Fruit fly (Drosophila melanogaster) whole organism, embryonic: ENCODE data around the gene vir-1.

Source experiments
- Atf3 ChIP-seq: fragments of 200-800 bp; sonication (Bioruptor generic); optimal IDR thresholded peaks from 3 replicates; lab custom pipeline; 2016; ENCODE audit warnings: missing biosample characterization, missing genetic modification characterization
- C15 ChIP-seq: fragments of 200-800 bp; sonication (Bioruptor generic); IDR thresholded peaks from 3 replicates; pipeline ENCODE4 v1.3.6; 2022; ENCODE audit warnings: missing biosample characterization, missing genetic modification characterization
- CG10321 ChIP-seq: fragments of 200-800 bp; sonication (Bioruptor generic); IDR thresholded peaks from 2 replicates; pipeline ENCODE4 v1.3.6; 2022; ENCODE audit warnings: missing biosample characterization, missing genetic modification characterization
- CG11456 ChIP-seq: fragments of 200-800 bp; sonication (Bioruptor generic); IDR thresholded peaks from 3 replicates; pipeline ENCODE4 v1.3.6; 2022; ENCODE audit warnings: missing biosample characterization, missing genetic modification characterization
- CG1233 ChIP-seq: fragments of 200-800 bp; sonication (Bioruptor generic); optimal IDR thresholded peaks from 4 replicates; lab custom pipeline; 2018; ENCODE audit warnings: missing biosample characterization, mild to moderate bottlenecking, missing genetic modification characterization
- CG12391 ChIP-seq: fragments of 200-800 bp; sonication (Bioruptor generic); optimal IDR thresholded peaks from 3 replicates; lab custom pipeline; 2018; ENCODE audit warnings: missing biosample characterization, mild to moderate bottlenecking, missing genetic modification characterization, moderate library complexity
- CG2889 ChIP-seq: fragments of 200-800 bp; sonication (Bioruptor generic); IDR thresholded peaks from 3 replicates; pipeline ENCODE4 v1.3.6; 2022; ENCODE audit warnings: missing biosample characterization, missing genetic modification characterization
- CG3065 ChIP-seq: fragments of 200-800 bp; sonication (Bioruptor generic); optimal IDR thresholded peaks from 2 replicates; lab custom pipeline; 2016; ENCODE audit warnings: missing biosample characterization, missing genetic modification characterization
- CG33557 ChIP-seq: fragments of 200-800 bp; sonication (Bioruptor generic); optimal IDR thresholded peaks from 2 replicates; lab custom pipeline; 2019; ENCODE audit warnings: missing biosample characterization, mild to moderate bottlenecking, missing genetic modification characterization, moderate library complexity
- CG6654 ChIP-seq: fragments of 200-800 bp; sonication (Bioruptor generic); optimal IDR thresholded peaks from 2 replicates; lab custom pipeline; 2017; ENCODE audit warnings: missing biosample characterization, mild to moderate bottlenecking, missing genetic modification characterization
- CG6791 ChIP-seq: fragments of 200-800 bp; sonication (Bioruptor generic); IDR thresholded peaks from 3 replicates; pipeline ENCODE4 v1.3.6; 2022; ENCODE audit warnings: missing biosample characterization, missing genetic modification characterization; ENCODE audit not compliant: partially characterized antibody
- CG7987 ChIP-seq: fragments of 200-800 bp; sonication (Bioruptor generic); optimal IDR thresholded peaks from 2 replicates; lab custom pipeline; 2018; ENCODE audit warnings: missing biosample characterization, mild to moderate bottlenecking, missing genetic modification characterization, moderate library complexity
- Eip74EF ChIP-seq, 2 experiments: fragments of 200-800 bp in 1 of 2; fragments of >200 bp in 1 of 2; sonication (Bioruptor generic) in 1 of 2; optimal IDR thresholded peaks; 2 replicates each; lab custom pipeline; 2017 to 2019; ENCODE audit warnings: missing biosample characterization in 2 of 2, missing genetic modification characterization in 2 of 2, mild to moderate bottlenecking in 1 of 2, moderate library complexity in 1 of 2
- Gug ChIP-seq: fragments of 200-800 bp; sonication (Bioruptor generic); IDR thresholded peaks from 4 replicates; pipeline ENCODE4 v1.3.6; 2022; ENCODE audit warnings: missing biosample characterization, missing genetic modification characterization
- H2.0 ChIP-seq: fragments of 200-800 bp; sonication (Bioruptor generic); IDR thresholded peaks from 2 replicates; pipeline ENCODE4 v1.3.6; 2022; ENCODE audit warnings: missing biosample characterization, missing genetic modification characterization
- HLHmδ ChIP-seq: fragments of 200-800 bp; sonication (Bioruptor generic); optimal IDR thresholded peaks from 2 replicates; lab custom pipeline; 2018; ENCODE audit warnings: missing biosample characterization, mild to moderate bottlenecking, missing genetic modification characterization, moderate library complexity
- Hand ChIP-seq: fragments of 200-800 bp; sonication (Bioruptor generic); optimal IDR thresholded peaks from 2 replicates; lab custom pipeline; 2017; ENCODE audit warnings: mild to moderate bottlenecking, missing biosample characterization, missing genetic modification reagents, missing genetic modification characterization
- Hmr ChIP-seq: fragments of 200-800 bp; sonication (Bioruptor generic); optimal IDR thresholded peaks from 3 replicates; lab custom pipeline; 2017; ENCODE audit warnings: mild to moderate bottlenecking, missing biosample characterization, missing genetic modification reagents, missing genetic modification characterization
- Hr39 ChIP-seq: fragments of >200 bp; optimal IDR thresholded peaks from 2 replicates; lab custom pipeline; 2017
- Hsf ChIP-seq: fragments of 200-800 bp; sonication (Bioruptor generic); optimal IDR thresholded peaks from 3 replicates; lab custom pipeline; 2016; ENCODE audit warnings: missing biosample characterization, missing genetic modification characterization
- Kr ChIP-seq: fragments of 200-800 bp; sonication (Bioruptor generic); optimal IDR thresholded peaks from 2 replicates; lab custom pipeline; 2017; ENCODE audit warnings: missing biosample characterization, mild to moderate bottlenecking, missing genetic modification characterization
- MTF-1 ChIP-seq: fragments of 200-800 bp; sonication (Bioruptor generic); optimal IDR thresholded peaks from 2 replicates; lab custom pipeline; 2018; ENCODE audit warnings: missing biosample characterization, mild to moderate bottlenecking, missing genetic modification characterization, borderline replicate concordance
- Nf-YB ChIP-seq: fragments of 200-800 bp; sonication (Bioruptor generic); optimal IDR thresholded peaks from 3 replicates; lab custom pipeline; 2019; ENCODE audit warnings: missing biosample characterization, mild to moderate bottlenecking, missing genetic modification characterization, moderate library complexity
- Opbp ChIP-seq: fragments of 200-800 bp; sonication (Bioruptor generic); IDR thresholded peaks from 3 replicates; pipeline ENCODE4 v1.3.6; 2022; ENCODE audit warnings: missing biosample characterization, missing genetic modification characterization; ENCODE audit not compliant: partially characterized antibody
- Sin3A ChIP-seq: fragments of >200 bp; optimal IDR thresholded peaks from 2 replicates; lab custom pipeline; 2018
- Sry-β ChIP-seq: fragments of 200-800 bp; sonication (Bioruptor generic); optimal IDR thresholded peaks from 2 replicates; lab custom pipeline; 2018; ENCODE audit warnings: missing biosample characterization, mild to moderate bottlenecking, missing genetic modification characterization, moderate library complexity
- Taf1 ChIP-seq: fragments of 200-800 bp; sonication (Bioruptor generic); IDR thresholded peaks from 2 replicates; pipeline ENCODE4 v1.3.6; 2022; ENCODE audit warnings: missing biosample characterization, missing genetic modification characterization
- abd-A ChIP-seq: fragments of 200-800 bp; sonication (Bioruptor generic); optimal IDR thresholded peaks from 3 replicates; lab custom pipeline; 2019; ENCODE audit warnings: missing biosample characterization, mild to moderate bottlenecking, missing genetic modification characterization, moderate library complexity
- ap ChIP-seq: fragments of 200-800 bp; sonication (Bioruptor generic); IDR thresholded peaks from 2 replicates; pipeline ENCODE4 v1.3.6; 2022; ENCODE audit warnings: missing biosample characterization, missing genetic modification characterization
- ara ChIP-seq: fragments of 200-800 bp; sonication (Bioruptor generic); IDR thresholded peaks from 2 replicates; pipeline ENCODE4 v1.3.6; 2022; ENCODE audit warnings: missing biosample characterization, missing genetic modification characterization
- ase ChIP-seq: fragments of 200-800 bp; sonication (Bioruptor generic); IDR thresholded peaks from 3 replicates; pipeline ENCODE4 v1.3.6; 2022; ENCODE audit warnings: missing biosample characterization, missing genetic modification characterization
- crp ChIP-seq, 2 experiments: fragments of 200-800 bp; sonication (Bioruptor generic); optimal IDR thresholded peaks; 2 replicates in 1 of 2; 3 replicates in 1 of 2; lab custom pipeline; 2017; ENCODE audit warnings: missing biosample characterization in 2 of 2, missing genetic modification characterization in 2 of 2, mild to moderate bottlenecking in 1 of 2, moderate library complexity in 1 of 2
- cwo ChIP-seq: fragments of 200-800 bp; sonication (Bioruptor generic); optimal IDR thresholded peaks from 3 replicates; lab custom pipeline; 2017; ENCODE audit warnings: missing biosample characterization, missing genetic modification characterization, mild to moderate bottlenecking, moderate library complexity, missing genetic modification reagents
- dimm ChIP-seq: fragments of 200-800 bp; sonication (Bioruptor generic); IDR thresholded peaks from 2 replicates; pipeline ENCODE4 v1.3.6; 2022; ENCODE audit warnings: missing biosample characterization, missing genetic modification characterization
- gfzf ChIP-seq: fragments of 200-800 bp; sonication (Bioruptor generic); optimal IDR thresholded peaks from 2 replicates; lab custom pipeline; 2016; ENCODE audit warnings: missing biosample characterization, mild to moderate bottlenecking, missing genetic modification characterization, moderate library complexity
- gro ChIP-seq: fragments of 200-800 bp; sonication (Bioruptor generic); optimal IDR thresholded peaks from 2 replicates; lab custom pipeline; 2016; ENCODE audit warnings: missing biosample characterization, missing genetic modification characterization
- hb ChIP-seq: fragments of 200-800 bp; sonication (Bioruptor generic); IDR thresholded peaks from 3 replicates; pipeline ENCODE4 v1.3.6; 2022; ENCODE audit warnings: missing biosample characterization, missing genetic modification characterization; ENCODE audit not compliant: partially characterized antibody
- jing ChIP-seq: fragments of 200-800 bp; sonication (Bioruptor generic); optimal IDR thresholded peaks from 2 replicates; lab custom pipeline; 2018; ENCODE audit warnings: missing biosample characterization, mild to moderate bottlenecking, missing genetic modification characterization
- kah ChIP-seq: fragments of 200-800 bp; sonication (Bioruptor generic); optimal IDR thresholded peaks from 2 replicates; lab custom pipeline; 2018; ENCODE audit warnings: missing biosample characterization, mild to moderate bottlenecking, missing genetic modification characterization
- p53 ChIP-seq: fragments of 200-800 bp; sonication (Bioruptor generic); optimal IDR thresholded peaks from 2 replicates; lab custom pipeline; 2016; ENCODE audit warnings: missing biosample characterization, missing genetic modification characterization
- pzg ChIP-seq: fragments of 200-800 bp; sonication (Bioruptor generic); optimal IDR thresholded peaks from 3 replicates; lab custom pipeline; 2018; ENCODE audit warnings: missing biosample characterization, mild to moderate bottlenecking, missing genetic modification characterization, moderate library complexity
- salm ChIP-seq: fragments of 200-800 bp; sonication (Bioruptor generic); optimal IDR thresholded peaks from 2 replicates; lab custom pipeline; 2018; ENCODE audit warnings: missing biosample characterization, mild to moderate bottlenecking, missing genetic modification characterization
- seq ChIP-seq: fragments of 200-800 bp; sonication (Bioruptor generic); IDR thresholded peaks from 2 replicates; pipeline ENCODE4 v1.3.6; 2022; ENCODE audit warnings: missing biosample characterization, missing genetic modification characterization
- so ChIP-seq: fragments of 200-800 bp; sonication (Bioruptor generic); IDR thresholded peaks from 3 replicates; pipeline ENCODE4 v1.3.6; 2022; ENCODE audit warnings: missing biosample characterization, missing genetic modification characterization
- sqz ChIP-seq: fragments of 200-800 bp; sonication (Bioruptor generic); optimal IDR thresholded peaks from 3 replicates; lab custom pipeline; 2018; ENCODE audit warnings: missing biosample characterization, mild to moderate bottlenecking, missing genetic modification characterization
- tll ChIP-seq, 2 experiments: fragments of 200-800 bp in 1 of 2; fragments of >200 bp in 1 of 2; sonication (Bioruptor generic) in 1 of 2; optimal IDR thresholded peaks; 2 replicates each; lab custom pipeline; 2017 to 2019; ENCODE audit warnings: missing biosample characterization in 2 of 2, missing genetic modification characterization in 2 of 2, mild to moderate bottlenecking in 1 of 2, moderate library complexity in 1 of 2
- twi ChIP-seq: fragments of 200-800 bp; optimal IDR thresholded peaks from 2 replicates; lab custom pipeline; 2019; ENCODE audit warnings: missing biosample characterization, mild to moderate bottlenecking, missing genetic modification characterization, moderate library complexity
- vvl ChIP-seq: fragments of 200-800 bp; sonication (Bioruptor generic); IDR thresholded peaks from 2 replicates; pipeline ENCODE4 v1.3.6; 2022; ENCODE audit warnings: missing biosample characterization, missing genetic modification characterization
- wek ChIP-seq: fragments of 200-800 bp; sonication (Bioruptor generic); optimal IDR thresholded peaks from 3 replicates; lab custom pipeline; 2018; ENCODE audit warnings: missing biosample characterization, mild to moderate bottlenecking, missing genetic modification characterization, moderate library complexity

Gene vir-1

DNA sequence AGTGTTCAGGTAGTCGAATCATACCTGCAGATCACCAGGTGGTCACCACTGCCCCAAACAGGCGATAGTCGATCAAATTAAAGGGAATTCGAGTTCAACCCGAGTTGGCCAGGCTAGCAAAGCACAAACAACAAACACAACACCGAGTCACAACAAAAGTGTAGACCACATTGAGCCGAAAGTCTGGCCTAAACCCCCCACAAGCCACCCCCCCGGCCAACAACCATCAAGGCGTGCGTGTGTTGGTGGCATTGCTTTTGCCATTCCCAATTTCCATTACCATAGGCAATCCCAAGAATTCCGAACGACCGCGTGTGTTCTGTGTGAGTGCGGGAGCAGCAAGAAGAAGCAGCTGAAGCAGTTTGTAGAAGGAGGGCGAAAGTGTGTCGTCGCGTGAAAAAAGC lies 11.3 kb upstream of the vir-1 start, which contains the start of gene SC35 (continued):
- TF ChIP-seq Eip74EF (GFP tag; optimal IDR thresholded peaks at IDR 0.05; lab: Kevin White, UChicago) (no peak), gfzf (GFP tag; lab: Kevin White, UChicago) (peak; percentile 13), Gug (GFP tag; lab: Robert Waterston, UW) (no peak), cwo (GFP tag; lab: Kevin White, UChicago) (no peak), so (no peak), Taf1 (GFP tag; lab: Robert Waterston, UW) (no peak), tll (GFP tag; optimal IDR thresholded peaks at IDR 0.05; lab: Kevin White, UChicago) (no peak), Sin3A (lab: Kevin White, UChicago) (peak; percentile 27), ap (no peak), ase (GFP tag; lab: Robert Waterston, UW) (no peak), twi (no peak), CG11456 (GFP tag; lab: Robert Waterston, UW) (no peak), wek (no peak), Atf3 (GFP tag; lab: Kevin White, UChicago) (no peak), CG12391 (tag; lab: Kevin White, UChicago) (no peak), MTF-1 (GFP tag; lab: Kevin White, UChicago) (no peak), C15 (GFP tag; lab: Robert Waterston, UW) (no peak), dimm (GFP tag; lab: Robert Waterston, UW) (no peak), CG7987 (peak; percentile 40), sqz (no peak), ara (GFP tag; lab: Robert Waterston, UW) (no peak), gro (GFP tag; lab: Kevin White, UChicago) (peak; percentile 12), Kr (GFP tag; lab: Kevin White, UChicago) (no peak), abd-A (tag; lab: Kevin White, UChicago) (peak; percentile 41), CG6654 (GFP tag; lab: Kevin White, UChicago) (no peak), Hsf (GFP tag; lab: Kevin White, UChicago) (no peak), hb (GFP tag; lab: Robert Waterston, UW) (no peak), Hr39 (lab: Kevin White, UChicago) (no peak), HLHmδ (GFP tag; lab: Kevin White, UChicago) (peak; percentile 57), CG2889 (GFP tag; lab: Robert Waterston, UW) (no peak), seq (GFP tag; lab: Robert Waterston, UW) (no peak), Sry-β (GFP tag; lab: Kevin White, UChicago) (peak; percentile 53), pzg (GFP tag; lab: Kevin White, UChicago) (peak; percentile 82), jing (GFP tag; lab: Kevin White, UChicago) (no peak), salm (tag; lab: Kevin White, UChicago) (no peak), crp (GFP tag; optimal IDR thresholded peaks at IDR 0.05; lab: Kevin White, UChicago) (peak in 1 of 2 experiments; percentile 67)

DNA sequence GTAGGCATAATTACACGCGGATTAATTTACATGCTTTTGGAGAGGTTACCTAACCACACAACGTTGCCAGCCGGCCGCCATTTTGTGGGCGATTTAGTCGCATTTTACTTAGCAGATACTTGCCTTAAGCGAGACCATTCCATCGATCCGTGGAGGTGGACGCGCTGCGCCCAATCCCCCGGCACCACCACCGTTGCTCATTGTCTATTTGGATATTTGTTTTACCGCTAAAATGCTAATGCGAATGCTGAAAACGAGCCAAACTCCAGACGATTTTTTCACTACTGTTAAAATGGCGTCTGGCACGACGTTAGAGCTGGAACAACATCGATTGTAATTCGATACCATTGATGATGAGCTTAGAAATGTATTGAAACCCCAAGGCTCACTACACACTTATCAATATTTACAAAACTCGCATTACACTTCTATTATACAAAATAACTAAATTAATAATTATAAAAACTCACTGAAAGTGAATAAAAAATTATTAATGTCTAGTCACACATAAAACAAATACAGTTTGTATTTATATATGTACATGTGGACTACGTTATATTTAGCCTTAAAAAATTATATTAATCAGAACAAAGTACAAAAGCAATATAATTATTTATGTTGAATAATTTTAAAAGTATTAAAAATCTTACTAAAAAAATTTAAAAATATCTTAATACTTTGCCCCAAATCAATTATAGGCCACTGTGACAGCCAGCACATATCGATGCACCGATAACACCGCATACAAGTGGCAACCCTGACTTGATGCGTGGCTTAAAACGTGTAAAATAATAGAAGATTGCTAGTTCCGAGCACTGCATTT lies 10.7 kb upstream of the vir-1 start, which contains the start of gene eRF3:
TSS of gene eRF3 (plus strand) at position 741 of the 823 bp plus-strand sequence.
- TF ChIP-seq CG3065 (GFP tag; lab: Kevin White, UChicago) (peak; percentile 19), CG33557 (GFP tag; lab: Kevin White, UChicago) (peak; percentile 77), kah (GFP tag; lab: Kevin White, UChicago) (no peak), p53 (no peak), vvl (GFP tag; lab: Robert Waterston, UW) (peak; percentile 83), H2.0 (GFP tag; lab: Robert Waterston, UW) (peak; percentile 69), Eip74EF (GFP tag; optimal IDR thresholded peaks at IDR 0.05; lab: Kevin White, UChicago) (peak in 1 of 2 experiments; percentile 3), Opbp (GFP tag; lab: Robert Waterston, UW) (0 out of 3 replicates have a peak, but pooled peaks have one; percentile 29), CG11456 (GFP tag; lab: Robert Waterston, UW) (peak; percentile 78), CG6791 (GFP tag; lab: Robert Waterston, UW) (peak; percentile 29; the same call in 2 of the 3 replicates), CG10321 (GFP tag; lab: Robert Waterston, UW) (peak; percentile 63), CG1233 (GFP tag; lab: Kevin White, UChicago) (peak; percentile 73), Hmr (GFP tag; lab: Kevin White, UChicago) (peak; percentile 72), Hand (GFP tag; lab: Kevin White, UChicago) (peak; percentile 18), Nf-YB (peak; percentile 55)
